Fruit fly (Drosophila melanogaster) whole organism, embryonic: Measurements from ENCODE around the gene Egfrap.

Experiments
- Adf1 ChIP-seq: fragments of 200-800 bp; sonication (Bioruptor generic); IDR thresholded peaks from 2 replicates; pipeline ENCODE4 v1.3.6; 2022; ENCODE audit warnings: missing biosample characterization, missing genetic modification characterization
- Blimp-1 ChIP-seq: fragments of 200-800 bp; sonication (Bioruptor generic); optimal IDR thresholded peaks from 3 replicates; lab custom pipeline; 2018; ENCODE audit warnings: missing biosample characterization, missing genetic modification characterization, mild to moderate bottlenecking, moderate library complexity, missing genetic modification reagents
- CG10147 ChIP-seq: fragments of 200-800 bp; sonication (Bioruptor generic); optimal IDR thresholded peaks from 2 replicates; lab custom pipeline; 2019; ENCODE audit warnings: missing biosample characterization, mild to moderate bottlenecking, missing genetic modification characterization, moderate library complexity
- CG10366 ChIP-seq: fragments of 200-800 bp; sonication (Bioruptor generic); IDR thresholded peaks from 2 replicates; pipeline ENCODE4 v1.3.6; 2022; ENCODE audit warnings: missing biosample characterization, missing genetic modification characterization
- CG11398 ChIP-seq: fragments of 200-800 bp; sonication (Bioruptor generic); optimal IDR thresholded peaks from 2 replicates; lab custom pipeline; 2016; ENCODE audit warnings: missing biosample characterization, missing genetic modification characterization
- CG11456 ChIP-seq: fragments of 200-800 bp; sonication (Bioruptor generic); IDR thresholded peaks from 3 replicates; pipeline ENCODE4 v1.3.6; 2022; ENCODE audit warnings: missing biosample characterization, missing genetic modification characterization
- CG12155 ChIP-seq: fragments of 200-800 bp; sonication (Bioruptor generic); optimal IDR thresholded peaks from 3 replicates; lab custom pipeline; 2016; ENCODE audit warnings: missing biosample characterization, missing genetic modification characterization
- CG12744 ChIP-seq: fragments of 200-800 bp; sonication (Bioruptor generic); optimal IDR thresholded peaks from 2 replicates; lab custom pipeline; 2016; ENCODE audit warnings: missing biosample characterization, missing genetic modification characterization
- CG15514 ChIP-seq: fragments of 200-800 bp; sonication (Bioruptor generic); optimal IDR thresholded peaks from 3 replicates; lab custom pipeline; 2017; ENCODE audit warnings: missing biosample characterization, missing genetic modification characterization, mild to moderate bottlenecking, moderate library complexity, missing genetic modification reagents
- CG17361 ChIP-seq: fragments of 200-800 bp; sonication (Bioruptor generic); IDR thresholded peaks from 3 replicates; pipeline ENCODE4 v1.3.6; 2022; ENCODE audit warnings: missing biosample characterization, missing genetic modification characterization
- CG17829 ChIP-seq: fragments of 200-800 bp; optimal IDR thresholded peaks from 2 replicates; lab custom pipeline; 2019; ENCODE audit warnings: missing biosample characterization, mild to moderate bottlenecking, missing genetic modification characterization, moderate library complexity
- CG18262 ChIP-seq: fragments of 200-800 bp; optimal IDR thresholded peaks from 3 replicates; lab custom pipeline; 2019; ENCODE audit warnings: missing biosample characterization, mild to moderate bottlenecking, missing genetic modification characterization, moderate library complexity
- CG2116 ChIP-seq: fragments of 200-800 bp; sonication (Bioruptor generic); optimal IDR thresholded peaks from 3 replicates; lab custom pipeline; 2018; ENCODE audit warnings: missing biosample characterization, mild to moderate bottlenecking, missing genetic modification characterization
- CG31441 ChIP-seq: fragments of 200-800 bp; sonication (Bioruptor generic); IDR thresholded peaks from 2 replicates; pipeline ENCODE4 v1.3.6; 2022; ENCODE audit warnings: missing biosample characterization, missing genetic modification characterization
- CG3163 ChIP-seq: fragments of 200-800 bp; sonication (Bioruptor generic); optimal IDR thresholded peaks from 3 replicates; lab custom pipeline; 2016; ENCODE audit warnings: missing biosample characterization, missing genetic modification characterization
- CG3838 ChIP-seq: fragments of 200-800 bp; sonication (Bioruptor generic); optimal IDR thresholded peaks from 3 replicates; lab custom pipeline; 2016; ENCODE audit warnings: missing biosample characterization, missing genetic modification characterization
- CG4617 ChIP-seq: fragments of 200-800 bp; sonication (Bioruptor generic); optimal IDR thresholded peaks from 3 replicates; lab custom pipeline; 2016; ENCODE audit warnings: missing biosample characterization, missing genetic modification characterization, borderline replicate concordance
- CG8478 ChIP-seq: fragments of >200 bp; optimal IDR thresholded peaks from 2 replicates; lab custom pipeline; 2018
- CG8944 ChIP-seq: fragments of 200-800 bp; sonication (Bioruptor generic); optimal IDR thresholded peaks from 3 replicates; lab custom pipeline; 2016; ENCODE audit warnings: missing biosample characterization, missing genetic modification characterization
- CkIIα-i1 ChIP-seq: fragments of 200-800 bp; sonication (Bioruptor generic); IDR thresholded peaks from 2 replicates; pipeline ENCODE4 v1.3.6; 2022; ENCODE audit warnings: missing biosample characterization, missing genetic modification characterization
- D ChIP-seq, 2 experiments: fragments of 200-800 bp in 1 of 2; fragments of >200 bp in 1 of 2; sonication (Bioruptor generic) in 1 of 2; optimal IDR thresholded peaks; 2 replicates in 1 of 2; 3 replicates in 1 of 2; lab custom pipeline; 2017; ENCODE audit warnings: mild to moderate bottlenecking in 1 of 2, missing biosample characterization in 1 of 2, missing genetic modification characterization in 1 of 2, missing genetic modification reagents in 1 of 2
- HLHmδ ChIP-seq: fragments of 200-800 bp; sonication (Bioruptor generic); optimal IDR thresholded peaks from 2 replicates; lab custom pipeline; 2018; ENCODE audit warnings: missing biosample characterization, mild to moderate bottlenecking, missing genetic modification characterization, moderate library complexity
- Hey ChIP-seq: fragments of 200-800 bp; sonication (Bioruptor generic); optimal IDR thresholded peaks from 3 replicates; lab custom pipeline; 2018; ENCODE audit warnings: missing biosample characterization, mild to moderate bottlenecking, missing genetic modification characterization
- NK7.1 ChIP-seq: fragments of 200-800 bp; sonication (Bioruptor generic); optimal IDR thresholded peaks from 3 replicates; lab custom pipeline; 2016; ENCODE audit warnings: missing biosample characterization, missing genetic modification characterization
- Opbp ChIP-seq: fragments of 200-800 bp; sonication (Bioruptor generic); IDR thresholded peaks from 3 replicates; pipeline ENCODE4 v1.3.6; 2022; ENCODE audit warnings: missing biosample characterization, missing genetic modification characterization; ENCODE audit not compliant: partially characterized antibody
- Sry-β ChIP-seq: fragments of 200-800 bp; sonication (Bioruptor generic); optimal IDR thresholded peaks from 2 replicates; lab custom pipeline; 2018; ENCODE audit warnings: missing biosample characterization, mild to moderate bottlenecking, missing genetic modification characterization, moderate library complexity
- esg ChIP-seq: fragments of 200-800 bp; sonication (Bioruptor generic); conservative IDR thresholded peaks from 2 replicates; pipeline ENCODE4 v1.3.6; 2022; ENCODE audit warnings: missing biosample characterization, missing genetic modification characterization
- gce ChIP-seq: fragments of 200-800 bp; sonication (Bioruptor generic); IDR thresholded peaks from 3 replicates; pipeline ENCODE4 v1.3.6; 2022; ENCODE audit warnings: missing biosample characterization, missing genetic modification characterization
- lab ChIP-seq: fragments of 200-800 bp; sonication (Bioruptor generic); optimal IDR thresholded peaks from 3 replicates; lab custom pipeline; 2017; ENCODE audit warnings: missing biosample characterization, missing genetic modification characterization, mild to moderate bottlenecking, moderate library complexity, missing genetic modification reagents
- nau ChIP-seq: fragments of 200-800 bp; sonication (Bioruptor generic); optimal IDR thresholded peaks from 3 replicates; lab custom pipeline; 2017; ENCODE audit warnings: missing biosample characterization, mild to moderate bottlenecking, missing genetic modification characterization, missing genetic modification reagents
- nerfin-1 ChIP-seq: fragments of 200-800 bp; sonication (Bioruptor generic); optimal IDR thresholded peaks from 3 replicates; lab custom pipeline; 2019; ENCODE audit warnings: missing biosample characterization, mild to moderate bottlenecking, missing genetic modification characterization, moderate library complexity
- oc ChIP-seq: fragments of 200-800 bp; sonication (Bioruptor generic); optimal IDR thresholded peaks from 2 replicates; lab custom pipeline; 2018; ENCODE audit warnings: missing biosample characterization, mild to moderate bottlenecking, missing genetic modification characterization, moderate library complexity
- pros ChIP-seq: fragments of 200-800 bp; sonication (Bioruptor generic); optimal IDR thresholded peaks from 3 replicates; lab custom pipeline; 2019; ENCODE audit warnings: missing biosample characterization, mild to moderate bottlenecking, missing genetic modification characterization, moderate library complexity
- ranshi ChIP-seq: fragments of 200-800 bp; sonication (Bioruptor generic); IDR thresholded peaks from 2 replicates; pipeline ENCODE4 v1.3.6; 2022; ENCODE audit warnings: missing biosample characterization, missing genetic modification characterization
- run ChIP-seq: fragments of 200-800 bp; sonication (Bioruptor generic); optimal IDR thresholded peaks from 3 replicates; lab custom pipeline; 2018; ENCODE audit warnings: missing biosample characterization, mild to moderate bottlenecking, missing genetic modification characterization
- tgo ChIP-seq: fragments of 200-800 bp; sonication (Bioruptor generic); IDR thresholded peaks from 3 replicates; pipeline ENCODE4 v1.3.6; 2022; ENCODE audit warnings: missing biosample characterization, missing genetic modification characterization
- tll ChIP-seq, 2 experiments: fragments of 200-800 bp in 1 of 2; fragments of >200 bp in 1 of 2; sonication (Bioruptor generic) in 1 of 2; optimal IDR thresholded peaks; 2 replicates each; lab custom pipeline; 2017 to 2019; ENCODE audit warnings: missing biosample characterization in 2 of 2, missing genetic modification characterization in 2 of 2, mild to moderate bottlenecking in 1 of 2, moderate library complexity in 1 of 2
- zen ChIP-seq: fragments of 200-800 bp; sonication (Bioruptor generic); optimal IDR thresholded peaks from 3 replicates; lab custom pipeline; 2018; ENCODE audit warnings: missing biosample characterization, mild to moderate bottlenecking, missing genetic modification characterization, moderate library complexity

Gene Egfrap

dm6 chr3L:5897228-5897688 lies 53.2 kb downstream of the Egfrap start, which contains the start of the genes PolE2 and CG5592 (continued):
- TF ChIP-seq CG10147 (GFP tag; lab: Kevin White, UChicago) (no peak), CG2116 (GFP tag; lab: Kevin White, UChicago) (peak; percentile 83), nau (no peak), run (tag; lab: Kevin White, UChicago) (no peak), CG31441 (no peak), Sry-β (no peak), lab (GFP tag; lab: Kevin White, UChicago) (no peak), CG11398 (no peak), tgo (GFP tag; lab: Robert Waterston, UW) (no peak), gce (GFP tag; lab: Robert Waterston, UW) (no peak), CG10366 (no peak), CG15514 (GFP tag; lab: Kevin White, UChicago) (peak; percentile 22), CG4617 (GFP tag; lab: Kevin White, UChicago) (no peak), CG3163 (GFP tag; lab: Kevin White, UChicago) (no peak), Adf1 (no peak), CG12744 (no peak), Blimp-1 (GFP tag; lab: Kevin White, UChicago) (no peak), CG17829 (tag; lab: Kevin White, UChicago) (no peak), CG17361 (GFP tag; lab: Robert Waterston, UW) (no peak), CG18262 (no peak), CG12155 (GFP tag; lab: Kevin White, UChicago) (no peak), esg (no peak), CG3838 (GFP tag; lab: Kevin White, UChicago) (no peak), Opbp (GFP tag; lab: Robert Waterston, UW) (peak; percentile 9; the same call in 1 of the 3 replicates), CkIIα-i1 (no peak), HLHmδ (GFP tag; lab: Kevin White, UChicago) (no peak)

dm6 chr3L:5893063-5893462 lies 57.4 kb downstream of the Egfrap start:
- peak; percentile 22 for TF ChIP-seq nerfin-1
- no peak for TF ChIP-seq D (optimal IDR thresholded peaks at IDR 0.05; lab: Kevin White, UChicago)
- peak; percentile 19 for TF ChIP-seq D (GFP tag; optimal IDR thresholded peaks at IDR 0.05; lab: Kevin White, UChicago)
- no peak for TF ChIP-seq CG8944
- peak in 1 of 2 experiments; percentile 37 for TF ChIP-seq tll (GFP tag; optimal IDR thresholded peaks at IDR 0.05; lab: Kevin White, UChicago)
- peak; percentile 98 for TF ChIP-seq Hey
- TF ChIP-seq ranshi (GFP tag; lab: Robert Waterston, UW) = no peak
- TF ChIP-seq oc (tag; lab: Kevin White, UChicago) = peak; percentile 68

dm6 chr3L:5891812-5892211 lies 58.6 kb downstream of the Egfrap start:
- TF ChIP-seq zen (tag; lab: Kevin White, UChicago) (peak; percentile 1), CG8478 (lab: Kevin White, UChicago) (no peak), CG11456 (GFP tag; lab: Robert Waterston, UW) (0 out of 3 replicates have a peak, but pooled peaks have one; percentile 34), nerfin-1 (peak; percentile 57), pros (peak; percentile 63), NK7.1 (GFP tag; lab: Kevin White, UChicago) (no peak)
